Fruit fly (Drosophila melanogaster): ENCODE results near the gene CG5151.

- TF ChIP-seq psq (optimal IDR thresholded peaks at IDR 0.05) (no peak), CG8478 (optimal IDR thresholded peaks at IDR 0.05) (no peak), Dll (optimal IDR thresholded peaks at IDR 0.05) (no peak)
Observed at dm6 chr3L:16132067-16132418, 32.5 kb downstream of the CG5151 start.
